ENCODE assay signal across 4 worm cellular contexts in the genomic region with DNA sequence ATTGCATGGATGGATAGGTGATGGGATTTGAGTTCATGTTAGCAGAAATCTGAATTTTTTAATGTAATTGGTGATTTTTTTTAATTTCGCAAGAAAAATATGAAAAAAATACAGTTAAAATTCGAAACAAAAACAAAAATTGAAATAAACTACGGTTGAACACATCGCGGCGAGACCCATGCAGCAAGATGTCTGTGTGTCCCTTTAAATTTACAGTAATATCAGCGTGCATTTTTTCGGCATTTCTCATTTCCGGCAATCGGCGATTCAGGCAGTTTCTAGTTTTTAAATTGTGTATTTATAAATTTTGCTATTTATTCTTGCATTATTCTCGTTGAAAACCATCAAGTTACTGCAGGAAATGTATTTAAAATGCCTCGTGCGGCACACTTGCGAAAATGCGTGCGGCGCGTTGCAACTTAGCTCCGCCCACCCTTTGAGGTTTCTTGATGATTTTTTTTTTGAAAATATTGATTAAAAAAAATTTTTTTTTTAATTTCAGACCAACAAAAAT.
TF ChIP-seq lines count a peak whose summit lies in the region.

fbxc-44 (minus strand) TSS at position 51 of the 514 bp plus-strand sequence.
C16A11.2 (plus strand) TSS at position 503 of the 514 bp plus-strand sequence.

TF ChIP-seq in whole organism, L2 larva, 48 proteins besides CTCF, POLR2A, EP300 and RAD21:
- peak; percentile 22 for TF ChIP-seq F13H6.1 (tag; optimal IDR thresholded peaks at IDR 0.05; lab: Kevin White, UChicago)
- peak; percentile 51 for TF ChIP-seq gmeb-1 (tag; optimal IDR thresholded peaks at IDR 0.05; lab: Kevin White, UChicago)
- TF ChIP-seq fos-1 (tag; optimal IDR thresholded peaks at IDR 0.05; lab: Kevin White, UChicago), result no peak
- TF ChIP-seq lin-11 (tag; optimal IDR thresholded peaks at IDR 0.05; lab: Kevin White, UChicago), result peak; percentile 18
- peak; percentile 5 for TF ChIP-seq nhr-129 (tag; optimal IDR thresholded peaks at IDR 0.05; lab: Kevin White, UChicago)
- peak; percentile 45 for TF ChIP-seq unc-55 (GFP tag; optimal IDR thresholded peaks at IDR 0.05; lab: Kevin White, UChicago)
TF ChIP-seq in whole organism, L2 larva: peak in this region for 5.

TF ChIP-seq in whole organism, L4 larva, 104 proteins besides CTCF, POLR2A, EP300 and RAD21 (continues in another document):
- TF ChIP-seq zfp-3 (GFP tag; conservative IDR thresholded peaks at IDR 0.05; lab: Robert Waterston, UW), result no peak
- peak in 1 of 2 experiments; percentile 15 for TF ChIP-seq hif-1 (tag; optimal IDR thresholded peaks at IDR 0.05; lab: Kevin White, UChicago)
- no peak for TF ChIP-seq nhr-11 (tag; optimal IDR thresholded peaks at IDR 0.05; lab: Kevin White, UChicago)
- TF ChIP-seq T26A8.4 (GFP tag; IDR thresholded peaks at IDR 0.05; lab: Robert Waterston, UW), result no peak
- peak; percentile 20 for TF ChIP-seq rbr-2 (tag; optimal IDR thresholded peaks at IDR 0.05; lab: Kevin White, UChicago)
- TF ChIP-seq nhr-76 (tag; optimal IDR thresholded peaks at IDR 0.05; lab: Kevin White, UChicago), result no peak
- peak; percentile 72 for TF ChIP-seq unc-130 (GFP tag; optimal IDR thresholded peaks at IDR 0.05; lab: Kevin White, UChicago)
- no peak for TF ChIP-seq lin-29 (GFP tag; IDR thresholded peaks at IDR 0.05; lab: Robert Waterston, UW)
- TF ChIP-seq fkh-10 (GFP tag; optimal IDR thresholded peaks at IDR 0.05; lab: Kevin White, UChicago), result no peak
- TF ChIP-seq aha-1 (tag; lab: Kevin White, UChicago), result peak; percentile 70
- no peak for TF ChIP-seq nhr-10 (tag; optimal IDR thresholded peaks at IDR 0.05; lab: Kevin White, UChicago)
- TF ChIP-seq lin-13 (GFP tag; optimal IDR thresholded peaks at IDR 0.05; lab: Kevin White, UChicago), result no peak
- TF ChIP-seq lin-38 (GFP tag; IDR thresholded peaks at IDR 0.05; lab: Robert Waterston, UW), result peak; percentile 64
- no peak for TF ChIP-seq tra-1 (GFP tag; IDR thresholded peaks at IDR 0.05; lab: Robert Waterston, UW)
- no peak for TF ChIP-seq nhr-28 (tag; optimal IDR thresholded peaks at IDR 0.05; lab: Kevin White, UChicago)
- TF ChIP-seq egl-27 (tag; optimal IDR thresholded peaks at IDR 0.05; lab: Kevin White, UChicago), result no peak
- 0 out of 2 replicates have a peak, but pooled peaks have one; percentile 22 for TF ChIP-seq snpc-1.2 (GFP tag; IDR thresholded peaks at IDR 0.05; lab: Robert Waterston, UW)
- no peak for TF ChIP-seq ceh-62 (tag; optimal IDR thresholded peaks at IDR 0.05; lab: Kevin White, UChicago)
- no peak for TF ChIP-seq unc-62 (GFP tag; optimal IDR thresholded peaks at IDR 0.05 in 1 of 2; lab: Kevin White, UChicago)
- TF ChIP-seq unc-62 (tag; optimal IDR thresholded peaks at IDR 0.05; lab: Kevin White, UChicago), result no peak
- TF ChIP-seq pha-4 (GFP tag; IDR thresholded peaks at IDR 0.05; lab: Robert Waterston, UW), result peak; percentile 29; the same call in 1 of the 2 replicates
- TF ChIP-seq pha-4 (tag; optimal IDR thresholded peaks at IDR 0.05; lab: Kevin White, UChicago), result no peak
- no peak for TF ChIP-seq spr-1 (tag; optimal IDR thresholded peaks at IDR 0.05; lab: Kevin White, UChicago)
- no peak for TF ChIP-seq dmd-9 (GFP tag; IDR thresholded peaks at IDR 0.05; lab: Robert Waterston, UW)
- TF ChIP-seq nhr-41 (GFP tag; IDR thresholded peaks at IDR 0.05; lab: Robert Waterston, UW), result no peak
- TF ChIP-seq set-16 (GFP tag; IDR thresholded peaks at IDR 0.05; lab: Robert Waterston, UW), result no peak
- no peak for TF ChIP-seq nhr-48 (tag; optimal IDR thresholded peaks at IDR 0.05; lab: Kevin White, UChicago)
- TF ChIP-seq ceh-20 (GFP tag; IDR thresholded peaks at IDR 0.05; lab: Robert Waterston, UW), result no peak

TF ChIP-seq in whole organism, late embryonic, 69 proteins besides CTCF, POLR2A, EP300 and RAD21 (continues in another document):
- TF ChIP-seq lin-11 (tag; optimal IDR thresholded peaks at IDR 0.05; lab: Kevin White, UChicago), result peak; percentile 54
- TF ChIP-seq ttx-3 (tag; optimal IDR thresholded peaks at IDR 0.05; lab: Kevin White, UChicago), result peak; percentile 83
- TF ChIP-seq C08G9.2 (tag; optimal IDR thresholded peaks at IDR 0.05; lab: Kevin White, UChicago), result peak; percentile 35
- no peak for TF ChIP-seq hlh-13 (GFP tag; optimal IDR thresholded peaks at IDR 0.05; lab: Kevin White, UChicago)
- TF ChIP-seq npax-4 (tag; optimal IDR thresholded peaks at IDR 0.05; lab: Kevin White, UChicago), result peak; percentile 37
- peak; percentile 63 for TF ChIP-seq ceh-19 (GFP tag; optimal IDR thresholded peaks at IDR 0.05; lab: Kevin White, UChicago)
- TF ChIP-seq elt-4 (tag; optimal IDR thresholded peaks at IDR 0.05; lab: Kevin White, UChicago), result no peak
- TF ChIP-seq C38D4.7 (GFP tag; optimal IDR thresholded peaks at IDR 0.05; lab: Kevin White, UChicago), result peak; percentile 57
- peak; percentile 75 for TF ChIP-seq ceh-14 (tag; optimal IDR thresholded peaks at IDR 0.05; lab: Kevin White, UChicago)
- TF ChIP-seq fkh-10 (GFP tag; optimal IDR thresholded peaks at IDR 0.05; lab: Kevin White, UChicago), result no peak
- TF ChIP-seq F13H6.1 (tag; optimal IDR thresholded peaks at IDR 0.05; lab: Kevin White, UChicago), result peak; percentile 43
- peak; percentile 52 for TF ChIP-seq nhr-232 (tag; optimal IDR thresholded peaks at IDR 0.05; lab: Kevin White, UChicago)
- no peak for TF ChIP-seq ets-4 (tag; optimal IDR thresholded peaks at IDR 0.05; lab: Kevin White, UChicago)
- TF ChIP-seq madf-2 (tag; optimal IDR thresholded peaks at IDR 0.05; lab: Kevin White, UChicago), result peak; percentile 59
- peak; percentile 48 for TF ChIP-seq eyg-1 (tag; optimal IDR thresholded peaks at IDR 0.05; lab: Kevin White, UChicago)
- peak; percentile 41 for TF ChIP-seq unc-86 (tag; optimal IDR thresholded peaks at IDR 0.05; lab: Kevin White, UChicago)
- TF ChIP-seq ceh-31 (tag; optimal IDR thresholded peaks at IDR 0.05; lab: Kevin White, UChicago), result peak; percentile 73
- peak; percentile 61 for TF ChIP-seq pha-2 (tag; optimal IDR thresholded peaks at IDR 0.05; lab: Kevin White, UChicago)
- TF ChIP-seq pha-4 (tag; optimal IDR thresholded peaks at IDR 0.05; lab: Kevin White, UChicago), result no peak
- TF ChIP-seq unc-42 (tag; optimal IDR thresholded peaks at IDR 0.05; lab: Kevin White, UChicago), result peak; percentile 38
- peak; percentile 56 for TF ChIP-seq K02D7.2 (tag; optimal IDR thresholded peaks at IDR 0.05; lab: Kevin White, UChicago)
- no peak for TF ChIP-seq nhr-11 (tag; optimal IDR thresholded peaks at IDR 0.05; lab: Kevin White, UChicago)
- TF ChIP-seq sox-2 (GFP tag; IDR thresholded peaks at IDR 0.05; lab: Robert Waterston, UW), result no peak
- peak; percentile 58; the same call in 1 of the 2 replicates for TF ChIP-seq ceh-45 (GFP tag; IDR thresholded peaks at IDR 0.05; lab: Robert Waterston, UW)
- no peak for TF ChIP-seq sdc-2 (tag; optimal IDR thresholded peaks at IDR 0.05; lab: Kevin White, UChicago)
- TF ChIP-seq ceh-6 (GFP tag; optimal IDR thresholded peaks at IDR 0.05; lab: Kevin White, UChicago), result peak; percentile 53
- TF ChIP-seq sox-4 (tag; optimal IDR thresholded peaks at IDR 0.05; lab: Kevin White, UChicago), result peak; percentile 74
- TF ChIP-seq pag-3 (tag; optimal IDR thresholded peaks at IDR 0.05; lab: Kevin White, UChicago; ENCODE audit: borderline replicate concordance), result no peak

TF ChIP-seq in whole organism, mixed stage, embryonic, 35 proteins besides CTCF, POLR2A, EP300 and RAD21 (continues in another document):
- peak; percentile 69 for TF ChIP-seq mep-1 (tag; optimal IDR thresholded peaks at IDR 0.05; lab: Kevin White, UChicago)
- no peak for TF ChIP-seq nhr-76 (tag; optimal IDR thresholded peaks at IDR 0.05; lab: Kevin White, UChicago)
- TF ChIP-seq blmp-1 (tag; optimal IDR thresholded peaks at IDR 0.05; lab: Kevin White, UChicago), result peak; percentile 21
- peak; percentile 54 for TF ChIP-seq cnd-1 (tag; optimal IDR thresholded peaks at IDR 0.05; lab: Kevin White, UChicago)
- no peak for TF ChIP-seq elt-3 (tag; optimal IDR thresholded peaks at IDR 0.05; lab: Kevin White, UChicago)
- TF ChIP-seq M03D4.4 (tag; optimal IDR thresholded peaks at IDR 0.05; lab: Kevin White, UChicago), result peak; percentile 85
- no peak for TF ChIP-seq nhr-12 (tag; optimal IDR thresholded peaks at IDR 0.05; lab: Kevin White, UChicago)
- no peak for TF ChIP-seq ceh-39 (tag; optimal IDR thresholded peaks at IDR 0.05; lab: Kevin White, UChicago)
- TF ChIP-seq lin-13 (tag; optimal IDR thresholded peaks at IDR 0.05; lab: Kevin White, UChicago), result peak; percentile 27
- peak; percentile 69 for TF ChIP-seq mls-2 (tag; optimal IDR thresholded peaks at IDR 0.05; lab: Kevin White, UChicago)
- peak; percentile 40 for TF ChIP-seq hlh-1 (tag; optimal IDR thresholded peaks at IDR 0.05; lab: Kevin White, UChicago)
- no peak for TF ChIP-seq unc-39 (tag; optimal IDR thresholded peaks at IDR 0.05; lab: Kevin White, UChicago)
- peak; percentile 55 for TF ChIP-seq mab-5 (tag; optimal IDR thresholded peaks at IDR 0.05; lab: Kevin White, UChicago)
- TF ChIP-seq bed-3 (GFP tag; optimal IDR thresholded peaks at IDR 0.05; lab: Kevin White, UChicago), result peak; percentile 60
- TF ChIP-seq nhr-237 (tag; optimal IDR thresholded peaks at IDR 0.05; lab: Kevin White, UChicago), result no peak
- no peak for TF ChIP-seq nhr-28 (tag; optimal IDR thresholded peaks at IDR 0.05; lab: Kevin White, UChicago)
- no peak for TF ChIP-seq nhr-2 (tag; optimal IDR thresholded peaks at IDR 0.05; lab: Kevin White, UChicago)
- TF ChIP-seq sem-2 (GFP tag; optimal IDR thresholded peaks at IDR 0.05; lab: Kevin White, UChicago), result peak; percentile 15
- TF ChIP-seq sptf-1 (tag; optimal IDR thresholded peaks at IDR 0.05; lab: Kevin White, UChicago), result peak; percentile 89
- no peak for TF ChIP-seq pha-4 (tag; optimal IDR thresholded peaks at IDR 0.05; lab: Kevin White, UChicago)
- TF ChIP-seq ham-2 (GFP tag; optimal IDR thresholded peaks at IDR 0.05; lab: Kevin White, UChicago), result peak; percentile 40
- peak; percentile 0 for TF ChIP-seq lin-32 (GFP tag; optimal IDR thresholded peaks at IDR 0.05; lab: Kevin White, UChicago)
- TF ChIP-seq ceh-43 (GFP tag; optimal IDR thresholded peaks at IDR 0.05; lab: Kevin White, UChicago), result peak; percentile 76
- peak; percentile 49 for TF ChIP-seq drap-1 (GFP tag; optimal IDR thresholded peaks at IDR 0.05; lab: Kevin White, UChicago)
- TF ChIP-seq ceh-83 (GFP tag; optimal IDR thresholded peaks at IDR 0.05; lab: Kevin White, UChicago), result peak; percentile 76
- no peak for TF ChIP-seq ces-1 (GFP tag; optimal IDR thresholded peaks at IDR 0.05; lab: Kevin White, UChicago)
- TF ChIP-seq elt-1 (tag; optimal IDR thresholded peaks at IDR 0.05; lab: Kevin White, UChicago; ENCODE audit: borderline replicate concordance, insufficient read depth), result peak; percentile 12
- TF ChIP-seq unc-120 (tag; optimal IDR thresholded peaks at IDR 0.05; lab: Kevin White, UChicago; ENCODE audit: poor library complexity, severe bottlenecking), result peak; percentile 29
- peak; percentile 58 for TF ChIP-seq lsy-2 (tag; optimal IDR thresholded peaks at IDR 0.05; lab: Kevin White, UChicago)
- TF ChIP-seq zip-8 (tag; optimal IDR thresholded peaks at IDR 0.05; lab: Kevin White, UChicago), result no peak
- TF ChIP-seq unc-62 (GFP tag; optimal IDR thresholded peaks at IDR 0.05; lab: Kevin White, UChicago), result no peak
- TF ChIP-seq tbx-8 (GFP tag; optimal IDR thresholded peaks at IDR 0.05; lab: Kevin White, UChicago), result no peak
